Worm (Caenorhabditis elegans) whole organism, mixed stage, embryonic: ENCODE measurements around the gene R09A8.9.

Source experiments
- elt-3 ChIP-seq: fragments of 150-350 bp; optimal IDR thresholded peaks from 2 replicates; lab custom pipeline; 2014; ENCODE audit warnings: missing biosample characterization, missing genetic modification characterization
- flh-1 ChIP-seq: fragments of 200-800 bp; sonication (Bioruptor generic); optimal IDR thresholded peaks from 2 replicates; lab custom pipeline; 2018; ENCODE audit warnings: mild to moderate bottlenecking, missing genetic modification characterization, moderate library complexity, missing compliant biosample characterization
- lin-13 ChIP-seq: fragments of 150-350 bp; optimal IDR thresholded peaks from 2 replicates; lab custom pipeline; 2014; ENCODE audit warnings: missing biosample characterization, missing genetic modification characterization
- mab-5 ChIP-seq: fragments of 150-350 bp; optimal IDR thresholded peaks from 2 replicates; lab custom pipeline; 2014; ENCODE audit warnings: missing biosample characterization, missing genetic modification characterization
- sptf-1 ChIP-seq: sonication (generic microtip); optimal IDR thresholded peaks from 2 replicates; lab custom pipeline; 2017; ENCODE audit warnings: mild to moderate bottlenecking, missing genetic modification characterization, moderate library complexity, missing compliant biosample characterization

DNA sequence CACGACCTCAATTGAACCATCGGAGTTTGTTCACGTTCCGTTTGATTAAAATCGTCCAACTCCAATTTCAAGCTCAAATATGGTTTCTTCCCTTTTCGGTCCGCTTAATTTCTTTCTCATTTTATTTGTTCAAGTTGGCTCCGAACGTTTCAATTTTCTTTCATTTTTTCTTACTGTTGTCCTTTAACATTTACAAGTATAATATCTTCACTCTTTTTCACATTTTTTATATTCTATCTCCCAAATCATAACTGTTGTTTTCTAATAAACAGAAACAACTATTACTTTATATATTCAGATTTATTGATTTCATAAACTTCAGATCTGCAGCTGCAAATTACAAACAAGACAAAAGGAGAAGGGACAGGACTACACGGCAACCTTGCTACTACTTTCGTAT, 20.2 kb upstream of the R09A8.9 start:
- TF ChIP-seq elt-3 (tag; lab: Kevin White, UChicago) (no peak), mab-5 (tag; lab: Kevin White, UChicago) (no peak), flh-1 (GFP tag; lab: Kevin White, UChicago) (no peak), sptf-1 (no peak), lin-13 (no peak)
